Worm (Caenorhabditis elegans) whole organism, L3 larva: Measurements from ENCODE around the gene nhr-271.

Source experiments
- R02D3.7 ChIP-seq: fragments of 150-350 bp; optimal IDR thresholded peaks from 2 replicates; lab custom pipeline; 2014; ENCODE audit warnings: missing biosample characterization, missing genetic modification characterization
- ceh-16 ChIP-seq: sonication (generic microtip); optimal IDR thresholded peaks from 2 replicates; lab custom pipeline; 2017; ENCODE audit warnings: missing biosample characterization, missing genetic modification characterization
- ceh-28 ChIP-seq: fragments of 150-350 bp; optimal IDR thresholded peaks from 2 replicates; lab custom pipeline; 2014; ENCODE audit warnings: missing biosample characterization, missing genetic modification reagents, missing genetic modification characterization
- ceh-9 ChIP-seq: sonication (generic microtip); optimal IDR thresholded peaks from 2 replicates; lab custom pipeline; 2018; ENCODE audit warnings: missing biosample characterization, missing genetic modification characterization
- daf-12 ChIP-seq: fragments of 150-350 bp; optimal IDR thresholded peaks from 2 replicates; lab custom pipeline; 2014; ENCODE audit warnings: missing biosample characterization, missing genetic modification reagents, missing genetic modification characterization
- egl-27 ChIP-seq: sonication (generic microtip); optimal IDR thresholded peaks from 4 replicates; lab custom pipeline; 2017; ENCODE audit warnings: missing biosample characterization, missing genetic modification reagents, missing genetic modification characterization
- elt-1 ChIP-seq: fragments of 150-350 bp; optimal IDR thresholded peaks from 2 replicates; lab custom pipeline; 2014; ENCODE audit warnings: missing biosample characterization, missing genetic modification characterization
- elt-2 ChIP-seq: sonication (generic microtip); optimal IDR thresholded peaks from 2 replicates; lab custom pipeline; 2016; ENCODE audit warnings: missing genetic modification reagents, mild to moderate bottlenecking, missing genetic modification characterization, missing compliant biosample characterization
- fos-1 ChIP-seq: fragments of 150-350 bp; optimal IDR thresholded peaks from 2 replicates; lab custom pipeline; 2014; ENCODE audit warnings: missing biosample characterization, missing genetic modification characterization
- jun-1 ChIP-seq: fragments of 150-350 bp; optimal IDR thresholded peaks from 2 replicates; lab custom pipeline; 2014; ENCODE audit warnings: missing biosample characterization, missing genetic modification reagents, missing genetic modification characterization
- lin-15B ChIP-seq: fragments of 150-350 bp; optimal IDR thresholded peaks from 2 replicates; lab custom pipeline; 2014; ENCODE audit warnings: missing biosample characterization, missing genetic modification characterization
- lin-39 ChIP-seq: fragments of 150-350 bp; optimal IDR thresholded peaks from 2 replicates; lab custom pipeline; 2018; ENCODE audit warnings: missing biosample characterization, missing genetic modification reagents, missing genetic modification characterization
- lsy-12 ChIP-seq: sonication (generic microtip); optimal IDR thresholded peaks from 2 replicates; lab custom pipeline; 2016; ENCODE audit warnings: mild to moderate bottlenecking, missing genetic modification characterization, missing compliant biosample characterization
- mml-1 ChIP-seq: fragments of 150-350 bp; sonication (generic microtip); optimal IDR thresholded peaks from 3 replicates; lab custom pipeline; 2014; ENCODE audit warnings: missing biosample characterization, missing genetic modification characterization
- nhr-12 ChIP-seq: fragments of 150-350 bp; optimal IDR thresholded peaks from 2 replicates; lab custom pipeline; 2014; ENCODE audit warnings: missing biosample characterization, missing genetic modification characterization
- nhr-237 ChIP-seq: fragments of 150-350 bp; optimal IDR thresholded peaks from 2 replicates; lab custom pipeline; 2014; ENCODE audit warnings: missing biosample characterization, missing genetic modification characterization
- nhr-25 ChIP-seq: sonication (generic microtip); optimal IDR thresholded peaks from 2 replicates; lab custom pipeline; 2017; ENCODE audit warnings: missing biosample characterization, missing genetic modification characterization
- nhr-28 ChIP-seq: fragments of 150-350 bp; optimal IDR thresholded peaks from 2 replicates; lab custom pipeline; 2014; ENCODE audit warnings: missing biosample characterization, missing genetic modification characterization
- nhr-43 ChIP-seq: sonication (generic microtip); optimal IDR thresholded peaks from 2 replicates; lab custom pipeline; 2016; ENCODE audit warnings: mild to moderate bottlenecking, missing genetic modification characterization, missing compliant biosample characterization; ENCODE audit not compliant: poor library complexity, severe bottlenecking
- nhr-67 ChIP-seq: fragments of 150-350 bp; optimal IDR thresholded peaks from 2 replicates; lab custom pipeline; 2014; ENCODE audit warnings: missing biosample characterization, missing genetic modification characterization
- nhr-76 ChIP-seq: fragments of 150-350 bp; sonication (generic microtip); optimal IDR thresholded peaks from 5 replicates; lab custom pipeline; 2014; ENCODE audit warnings: missing biosample characterization, missing genetic modification characterization
- nhr-77 ChIP-seq: fragments of 150-350 bp; optimal IDR thresholded peaks from 2 replicates; lab custom pipeline; 2014; ENCODE audit warnings: missing biosample characterization, missing genetic modification characterization
- pha-4 ChIP-seq: fragments of 150-350 bp; optimal IDR thresholded peaks from 2 replicates; lab custom pipeline; 2014; ENCODE audit warnings: missing biosample characterization, missing genetic modification reagents, missing genetic modification characterization
- pqm-1 ChIP-seq: fragments of 150-350 bp; optimal IDR thresholded peaks from 2 replicates; lab custom pipeline; 2017; ENCODE audit warnings: missing biosample characterization, missing genetic modification characterization, inconsistent platforms
- sea-2 ChIP-seq: fragments of 150-350 bp; sonication (generic microtip); optimal IDR thresholded peaks from 4 replicates; lab custom pipeline; 2014; ENCODE audit warnings: missing biosample characterization, missing genetic modification reagents, missing genetic modification characterization
- skn-1 ChIP-seq: fragments of 150-350 bp; optimal IDR thresholded peaks from 2 replicates; lab custom pipeline; 2014; ENCODE audit warnings: missing biosample characterization, missing genetic modification characterization
- snpc-4 ChIP-seq: fragments of 150-350 bp; optimal IDR thresholded peaks from 2 replicates; lab custom pipeline; 2014; ENCODE audit warnings: missing biosample characterization, missing genetic modification characterization
- unc-39 ChIP-seq: sonication (generic microtip); optimal IDR thresholded peaks from 4 replicates; lab custom pipeline; 2017; ENCODE audit warnings: missing biosample characterization, missing genetic modification characterization
- zag-1 ChIP-seq: fragments of 150-350 bp; optimal IDR thresholded peaks from 2 replicates; lab custom pipeline; 2014; ENCODE audit warnings: missing biosample characterization, missing genetic modification characterization
- ztf-11 ChIP-seq: fragments of 150-350 bp; optimal IDR thresholded peaks from 2 replicates; lab custom pipeline; 2014; ENCODE audit warnings: missing biosample characterization, missing genetic modification characterization
- ztf-4 ChIP-seq: fragments of 150-350 bp; optimal IDR thresholded peaks from 2 replicates; lab custom pipeline; 2014; ENCODE audit warnings: missing biosample characterization, missing genetic modification characterization

The nhr-271 gene

ce11 chrV:16588428-16588827, 8.1 kb upstream of the nhr-271 start, which contains the start of gene srw-73:
Gene srw-73 (minus strand): TSS chrV:16588528.
- TF ChIP-seq ceh-9 (no peak), lin-39 (no peak)

ce11 chrV:16582973-16583372, 2.6 kb upstream of the nhr-271 start, which contains the start of gene str-150:
Gene str-150 (plus strand): TSS chrV:16583273.
- TF ChIP-seq daf-12 (tag; lab: Kevin White, UChicago) (no peak), ztf-4 (no peak)

ce11 chrV:16581061-16581460, 737 bp upstream of the nhr-271 start:
- no peak for TF ChIP-seq ztf-11 (tag; lab: Kevin White, UChicago)

- TF ChIP-seq nhr-25 (tag; lab: Kevin White, UChicago) = no peak
- no peak for TF ChIP-seq ceh-28 (tag; lab: Kevin White, UChicago)
- TF ChIP-seq nhr-76 (tag; lab: Kevin White, UChicago) = no peak
- no peak for TF ChIP-seq unc-39 (tag; lab: Kevin White, UChicago)
- TF ChIP-seq elt-2 (tag; lab: Kevin White, UChicago) = no peak
- TF ChIP-seq nhr-28 (tag; lab: Kevin White, UChicago) = no peak
- no peak for TF ChIP-seq fos-1 (tag; lab: Kevin White, UChicago)
- TF ChIP-seq ceh-16 = no peak
- no peak for TF ChIP-seq zag-1 (tag; lab: Kevin White, UChicago)
- no peak for TF ChIP-seq lin-15B (tag; lab: Kevin White, UChicago)
- no peak for TF ChIP-seq sea-2 (GFP tag; lab: Kevin White, UChicago)
- TF ChIP-seq ztf-4 = no peak
- TF ChIP-seq lsy-12 (tag; lab: Kevin White, UChicago) = no peak
- no peak for TF ChIP-seq ztf-11 (tag; lab: Kevin White, UChicago)
- no peak for TF ChIP-seq nhr-43 (tag; lab: Kevin White, UChicago)
- TF ChIP-seq skn-1 (tag; lab: Kevin White, UChicago) = no peak
- no peak for TF ChIP-seq jun-1
- TF ChIP-seq, all 47 proteins: peak for 0
Observed at ce11 chrV:16575900-16576299, 4.4 kb downstream of the nhr-271 start, which contains the start of gene str-151. Gene str-151 (plus strand): TSS chrV:16576200.

ce11 chrV:16573168-16573567, 7.2 kb downstream of the nhr-271 start, which contains the start of gene str-149:
Gene str-149 (plus strand): TSS chrV:16573468.
- TF ChIP-seq ztf-4 (no peak), fos-1 (tag; lab: Kevin White, UChicago) (no peak), nhr-67 (tag; lab: Kevin White, UChicago) (no peak), nhr-77 (tag; lab: Kevin White, UChicago) (no peak), ceh-16 (no peak), snpc-4 (tag; lab: Kevin White, UChicago) (no peak), ceh-9 (no peak), nhr-237 (tag; lab: Kevin White, UChicago) (no peak), elt-1 (tag; lab: Kevin White, UChicago) (no peak), egl-27 (tag; lab: Kevin White, UChicago) (no peak), nhr-28 (tag; lab: Kevin White, UChicago) (no peak), R02D3.7 (tag; lab: Kevin White, UChicago) (no peak), nhr-76 (tag; lab: Kevin White, UChicago) (no peak), pqm-1 (tag; lab: Kevin White, UChicago) (no peak), nhr-12 (tag; lab: Kevin White, UChicago) (no peak), skn-1 (tag; lab: Kevin White, UChicago) (no peak), daf-12 (tag; lab: Kevin White, UChicago) (no peak), elt-2 (tag; lab: Kevin White, UChicago) (no peak), mml-1 (tag; lab: Kevin White, UChicago) (no peak), nhr-25 (tag; lab: Kevin White, UChicago) (no peak)
- TF ChIP-seq, all 47 proteins: peak for 0

ce11 chrV:16570697-16571096, 9.6 kb downstream of the nhr-271 start, which contains the start of gene nhr-233:
Gene nhr-233 (minus strand): TSS chrV:16570797.
- TF ChIP-seq daf-12 (tag; lab: Kevin White, UChicago) (no peak), snpc-4 (tag; lab: Kevin White, UChicago) (no peak), pqm-1 (tag; lab: Kevin White, UChicago) (no peak), pha-4 (tag; lab: Kevin White, UChicago) (no peak)
